Worm (Caenorhabditis elegans): ENCODE results near the gene Y60C6A.1.
A peak's percentile ranks its signal among the peaks of the same experiment; 100 is the strongest.

Gene Y60C6A.1

ce11 chrV:4794308-4794707 is 10.9 kb downstream of the Y60C6A.1 start, which contains the start of gene R02F11.2:
R02F11.2 (plus strand) TSS chrV:4794599.
- TF ChIP-seq nhr-10 (tag; optimal IDR thresholded peaks at IDR 0.05) (no peak), lin-13 (GFP tag; optimal IDR thresholded peaks at IDR 0.05) (no peak), lsy-2 (tag; optimal IDR thresholded peaks at IDR 0.05) (no peak), nhr-6 (tag; optimal IDR thresholded peaks at IDR 0.05) (no peak), snpc-4 (tag; optimal IDR thresholded peaks at IDR 0.05) (no peak), R02D3.7 (tag; optimal IDR thresholded peaks at IDR 0.05) (no peak), dmd-4 (tag; optimal IDR thresholded peaks at IDR 0.05) (no peak), nhr-129 (tag; optimal IDR thresholded peaks at IDR 0.05) (no peak), mdl-1 (tag; optimal IDR thresholded peaks at IDR 0.05) (no peak), ztf-4 (tag; optimal IDR thresholded peaks at IDR 0.05) (peak; percentile 43), peb-1 (tag; optimal IDR thresholded peaks at IDR 0.05) (no peak), nhr-21 (tag; optimal IDR thresholded peaks at IDR 0.05) (peak; percentile 36), ceh-82 (tag; optimal IDR thresholded peaks at IDR 0.05) (no peak), C34F6.9 (tag; optimal IDR thresholded peaks at IDR 0.05) (peak; percentile 14), egl-27 (tag; optimal IDR thresholded peaks at IDR 0.05) (no peak), fos-1 (tag; optimal IDR thresholded peaks at IDR 0.05) (no peak), lin-11 (tag; optimal IDR thresholded peaks at IDR 0.05) (no peak), crh-2 (tag; optimal IDR thresholded peaks at IDR 0.05) (no peak), nhr-77 (tag; optimal IDR thresholded peaks at IDR 0.05) (no peak), nhr-237 (tag; optimal IDR thresholded peaks at IDR 0.05) (no peak)

DNA sequence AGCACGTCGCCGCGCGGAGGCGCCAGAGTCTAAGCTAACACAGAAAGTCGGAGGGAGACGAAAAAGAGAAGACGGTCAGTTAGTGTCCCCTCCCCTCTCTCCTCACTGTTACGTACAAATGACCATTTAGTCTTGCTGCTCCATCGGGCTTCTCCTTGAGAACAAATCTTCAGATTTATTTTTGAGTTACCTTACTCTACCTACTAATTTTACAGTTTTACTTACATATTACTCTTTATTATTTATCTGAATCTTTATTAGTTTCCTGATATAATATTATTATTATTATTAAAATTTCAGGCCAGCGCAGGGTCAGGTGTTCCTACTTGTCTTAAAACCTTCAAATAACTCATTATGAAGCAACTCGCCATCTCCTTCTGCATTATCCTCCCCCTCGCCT is 17.4 kb downstream of the Y60C6A.1 start, which contains the start of gene R02F11.1:
R02F11.1 (plus strand) TSS at position 301 of the 400 bp plus-strand sequence.
- TF ChIP-seq gmeb-1 (tag; optimal IDR thresholded peaks at IDR 0.05) = no peak
- no peak for TF ChIP-seq nhr-77 (tag; optimal IDR thresholded peaks at IDR 0.05)
- no peak for TF ChIP-seq ztf-1 (GFP tag; conservative IDR thresholded peaks at IDR 0.05)
- no peak for TF ChIP-seq unc-39 (tag; optimal IDR thresholded peaks at IDR 0.05)
- no peak for TF ChIP-seq nhr-23 (tag; optimal IDR thresholded peaks at IDR 0.05)
- TF ChIP-seq Y55F3AM.14 (GFP tag; optimal IDR thresholded peaks at IDR 0.05) = no peak
- no peak for TF ChIP-seq nhr-25 (tag; optimal IDR thresholded peaks at IDR 0.05)
- no peak for TF ChIP-seq skn-1 (tag; optimal IDR thresholded peaks at IDR 0.05)
- TF ChIP-seq ZK546.5 (tag; optimal IDR thresholded peaks at IDR 0.05) = no peak
- TF ChIP-seq sma-3 (GFP tag; optimal IDR thresholded peaks at IDR 0.05) = no peak
- TF ChIP-seq unc-62 (GFP tag; optimal IDR thresholded peaks at IDR 0.05) = no peak
- no peak for TF ChIP-seq egl-27 (tag; optimal IDR thresholded peaks at IDR 0.05)
- TF ChIP-seq peb-1 (tag; optimal IDR thresholded peaks at IDR 0.05) = no peak
- TF ChIP-seq ama-1 (optimal IDR thresholded peaks at IDR 0.05) = no peak
- TF ChIP-seq dmd-4 (tag; optimal IDR thresholded peaks at IDR 0.05) = no peak
- TF ChIP-seq zag-1 (tag; optimal IDR thresholded peaks at IDR 0.05) = no peak
- TF ChIP-seq nhr-237 (tag; optimal IDR thresholded peaks at IDR 0.05) = no peak
- no peak for TF ChIP-seq crh-2 (tag; optimal IDR thresholded peaks at IDR 0.05)
- TF ChIP-seq F13H6.1 (tag; optimal IDR thresholded peaks at IDR 0.05) = no peak

DNA sequence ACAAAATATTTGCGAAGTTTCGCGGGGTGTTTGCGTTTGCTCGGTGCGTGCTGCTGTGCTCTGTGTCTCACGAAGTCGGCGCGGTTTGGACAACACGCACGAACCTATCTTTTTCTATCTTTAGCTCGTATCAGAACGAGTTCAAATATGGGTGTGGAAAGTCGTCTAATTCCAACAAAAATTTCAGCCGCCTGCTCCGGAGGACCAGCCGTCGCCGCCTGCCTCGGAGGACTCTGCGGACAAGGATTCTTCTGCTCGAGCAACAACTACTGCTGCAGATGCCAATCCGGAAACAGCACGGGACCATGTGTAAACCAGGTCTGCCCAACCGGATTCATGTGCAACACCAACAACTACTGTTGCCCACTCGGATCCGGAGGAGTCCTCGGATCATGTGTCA is 18.5 kb downstream of the Y60C6A.1 start:
- no peak for TF ChIP-seq sma-9 (GFP tag; optimal IDR thresholded peaks at IDR 0.05)
- no peak for TF ChIP-seq sma-9 (tag; optimal IDR thresholded peaks at IDR 0.05)
- TF ChIP-seq peb-1 (tag; optimal IDR thresholded peaks at IDR 0.05) = no peak
- no peak for TF ChIP-seq nhr-6 (tag; optimal IDR thresholded peaks at IDR 0.05)
- TF ChIP-seq ztf-4 (tag; optimal IDR thresholded peaks at IDR 0.05) = no peak
- TF ChIP-seq nhr-21 (tag; optimal IDR thresholded peaks at IDR 0.05) = no peak
- TF ChIP-seq nhr-11 (tag; optimal IDR thresholded peaks at IDR 0.05) = no peak
- no peak for TF ChIP-seq nhr-23 (tag; optimal IDR thresholded peaks at IDR 0.05)
- no peak for TF ChIP-seq fos-1 (tag; optimal IDR thresholded peaks at IDR 0.05)
- no peak for TF ChIP-seq blmp-1 (tag; optimal IDR thresholded peaks at IDR 0.05; ENCODE audit: insufficient read depth)
- TF ChIP-seq nhr-77 (tag; optimal IDR thresholded peaks at IDR 0.05) = no peak
- TF ChIP-seq lsy-2 (tag; optimal IDR thresholded peaks at IDR 0.05) = no peak
- no peak for TF ChIP-seq R02D3.7 (tag; optimal IDR thresholded peaks at IDR 0.05)
- no peak for TF ChIP-seq elt-3 (tag; optimal IDR thresholded peaks at IDR 0.05)

ce11 chrV:4805847-4806246 is 22.4 kb downstream of the Y60C6A.1 start, which contains the start of gene R02F11.3:
R02F11.3 (minus strand) TSS chrV:4805947.
- no peak for TF ChIP-seq sma-3 (GFP tag; optimal IDR thresholded peaks at IDR 0.05)
- TF ChIP-seq R02D3.7 (tag; optimal IDR thresholded peaks at IDR 0.05) = no peak
- no peak for TF ChIP-seq sma-9 (GFP tag; optimal IDR thresholded peaks at IDR 0.05)
- no peak for TF ChIP-seq sma-9 (tag; optimal IDR thresholded peaks at IDR 0.05)
- no peak for TF ChIP-seq nhr-237 (tag; optimal IDR thresholded peaks at IDR 0.05)
- TF ChIP-seq egl-27 (tag; optimal IDR thresholded peaks at IDR 0.05) = no peak
- no peak for TF ChIP-seq nhr-10 (tag; optimal IDR thresholded peaks at IDR 0.05)
- no peak for TF ChIP-seq C34F6.9 (tag; optimal IDR thresholded peaks at IDR 0.05)
- no peak for TF ChIP-seq unc-39 (tag; optimal IDR thresholded peaks at IDR 0.05)
- TF ChIP-seq lin-11 (tag; optimal IDR thresholded peaks at IDR 0.05) = no peak
- TF ChIP-seq elt-1 (tag; optimal IDR thresholded peaks at IDR 0.05) = no peak
- no peak for TF ChIP-seq sem-4 (tag; optimal IDR thresholded peaks at IDR 0.05)
- TF ChIP-seq ceh-82 (tag; optimal IDR thresholded peaks at IDR 0.05) = no peak
- no peak for TF ChIP-seq ztf-4 (tag; optimal IDR thresholded peaks at IDR 0.05)
- no peak for TF ChIP-seq nhr-77 (tag; optimal IDR thresholded peaks at IDR 0.05)
- TF ChIP-seq elt-3 (tag; optimal IDR thresholded peaks at IDR 0.05) = no peak
- no peak for TF ChIP-seq mab-5 (tag; optimal IDR thresholded peaks at IDR 0.05)
- TF ChIP-seq nhr-129 (tag; optimal IDR thresholded peaks at IDR 0.05) = no peak
- no peak for TF ChIP-seq lin-39 (tag; optimal IDR thresholded peaks at IDR 0.05)

Measured in whole organism, L2 larva.